Fruit fly (Drosophila melanogaster) whole organism, embryonic: ENCODE results near the gene CG8379.

Source experiments
- CG10274 ChIP-seq: fragments of 200-800 bp; sonication (Bioruptor generic); optimal IDR thresholded peaks from 3 replicates; lab custom pipeline; 2017; ENCODE audit warnings: missing biosample characterization, mild to moderate bottlenecking, missing genetic modification characterization
- CG10543 ChIP-seq: fragments of 200-800 bp; sonication (Bioruptor generic); optimal IDR thresholded peaks from 3 replicates; lab custom pipeline; 2017; ENCODE audit warnings: missing biosample characterization, mild to moderate bottlenecking, missing genetic modification characterization, moderate library complexity
- CG10565 ChIP-seq: fragments of 200-800 bp; sonication (Bioruptor generic); optimal IDR thresholded peaks from 3 replicates; lab custom pipeline; 2016; ENCODE audit warnings: missing biosample characterization, mild to moderate bottlenecking, missing genetic modification characterization
- CG11696 ChIP-seq: fragments of 200-800 bp; sonication (Bioruptor generic); IDR thresholded peaks from 2 replicates; pipeline ENCODE4 v1.3.6; 2022; ENCODE audit warnings: missing biosample characterization, missing genetic modification characterization
- CG12104 ChIP-seq: fragments of 200-800 bp; sonication (Bioruptor generic); optimal IDR thresholded peaks from 3 replicates; lab custom pipeline; 2016; ENCODE audit warnings: missing biosample characterization, missing genetic modification characterization
- CG12942 ChIP-seq: fragments of 200-800 bp; sonication (Bioruptor generic); optimal IDR thresholded peaks from 3 replicates; lab custom pipeline; 2016; ENCODE audit warnings: missing biosample characterization, missing genetic modification characterization
- CG13624 ChIP-seq: fragments of 200-800 bp; sonication (Bioruptor generic); optimal IDR thresholded peaks from 2 replicates; lab custom pipeline; 2016; ENCODE audit warnings: missing biosample characterization, missing genetic modification characterization
- CG13894 ChIP-seq: fragments of 200-800 bp; sonication (Bioruptor generic); optimal IDR thresholded peaks from 3 replicates; lab custom pipeline; 2018; ENCODE audit warnings: missing biosample characterization, mild to moderate bottlenecking, missing genetic modification characterization, moderate library complexity
- CG1529 ChIP-seq: fragments of 200-800 bp; sonication (Bioruptor generic); optimal IDR thresholded peaks from 3 replicates; lab custom pipeline; 2018; ENCODE audit warnings: missing biosample characterization, missing genetic modification characterization
- CG15479 ChIP-seq: fragments of 200-800 bp; sonication (Bioruptor generic); optimal IDR thresholded peaks from 3 replicates; lab custom pipeline; 2019; ENCODE audit warnings: missing biosample characterization, mild to moderate bottlenecking, missing genetic modification characterization, moderate library complexity
- CG15696 ChIP-seq: fragments of 200-800 bp; sonication (Bioruptor generic); optimal IDR thresholded peaks from 2 replicates; lab custom pipeline; 2019; ENCODE audit warnings: missing biosample characterization, mild to moderate bottlenecking, missing genetic modification characterization, moderate library complexity
- CG1832 ChIP-seq: fragments of 200-800 bp; sonication (Bioruptor generic); optimal IDR thresholded peaks from 2 replicates; lab custom pipeline; 2017; ENCODE audit warnings: missing biosample characterization, mild to moderate bottlenecking, missing genetic modification characterization, inconsistent platforms
- CG18619 ChIP-seq: fragments of 200-800 bp; sonication (Bioruptor generic); optimal IDR thresholded peaks from 3 replicates; lab custom pipeline; 2017; ENCODE audit warnings: missing biosample characterization, mild to moderate bottlenecking, missing genetic modification characterization
- CG2875 ChIP-seq: fragments of 200-800 bp; sonication (Bioruptor generic); optimal IDR thresholded peaks from 2 replicates; lab custom pipeline; 2017; ENCODE audit warnings: missing biosample characterization, mild to moderate bottlenecking, missing genetic modification characterization, missing genetic modification reagents
- CG30431 ChIP-seq: fragments of 200-800 bp; sonication (Bioruptor generic); optimal IDR thresholded peaks from 2 replicates; lab custom pipeline; 2017; ENCODE audit warnings: missing biosample characterization, missing genetic modification characterization
- CG32532 ChIP-seq: fragments of 200-800 bp; sonication (Bioruptor generic); IDR thresholded peaks from 2 replicates; pipeline ENCODE4 v1.3.6; 2022; ENCODE audit warnings: missing biosample characterization, missing genetic modification characterization
- CG32772 ChIP-seq: fragments of 200-800 bp; sonication (Bioruptor generic); IDR thresholded peaks from 2 replicates; pipeline ENCODE4 v1.3.6; 2022; ENCODE audit warnings: missing biosample characterization, missing genetic modification characterization
- CG33557 ChIP-seq: fragments of 200-800 bp; sonication (Bioruptor generic); optimal IDR thresholded peaks from 2 replicates; lab custom pipeline; 2019; ENCODE audit warnings: missing biosample characterization, mild to moderate bottlenecking, missing genetic modification characterization, moderate library complexity
- CG3407 ChIP-seq: fragments of 200-800 bp; sonication (Bioruptor generic); optimal IDR thresholded peaks from 2 replicates; lab custom pipeline; 2018; ENCODE audit warnings: missing biosample characterization, mild to moderate bottlenecking, missing genetic modification characterization
- CG34224 ChIP-seq: fragments of 200-800 bp; sonication (Bioruptor generic); IDR thresholded peaks from 3 replicates; pipeline ENCODE4 v1.3.6; 2022; ENCODE audit warnings: missing biosample characterization, missing genetic modification characterization; ENCODE audit not compliant: partially characterized antibody
- CG3847 ChIP-seq: fragments of 200-800 bp; sonication (Bioruptor generic); IDR thresholded peaks from 2 replicates; pipeline ENCODE4 v1.3.6; 2022; ENCODE audit warnings: missing biosample characterization, missing genetic modification characterization
- Chrac-16 ChIP-seq: fragments of 200-800 bp; sonication (Bioruptor generic); optimal IDR thresholded peaks from 3 replicates; lab custom pipeline; 2016; ENCODE audit warnings: missing biosample characterization, missing genetic modification characterization
- Dfd ChIP-seq, 2 experiments: fragments of >200 bp; optimal IDR thresholded peaks; 2 replicates each; lab custom pipeline; 2017; ENCODE audit warnings: missing biosample characterization in 2 of 2, missing genetic modification characterization in 2 of 2
- Dip2 ChIP-seq: fragments of 200-800 bp; sonication (Bioruptor generic); IDR thresholded peaks from 2 replicates; pipeline ENCODE4 v1.3.6; 2022; ENCODE audit warnings: missing biosample characterization, missing genetic modification characterization
- Dll ChIP-seq: fragments of 200-800 bp; sonication (Bioruptor generic); IDR thresholded peaks from 4 replicates; pipeline ENCODE4 v1.3.6; 2022; ENCODE audit warnings: missing biosample characterization, missing genetic modification characterization; ENCODE audit not compliant: partially characterized antibody
- Dref ChIP-seq: fragments of 200-800 bp; sonication (Bioruptor generic); IDR thresholded peaks from 2 replicates; pipeline ENCODE4 v1.3.6; 2022; ENCODE audit warnings: missing biosample characterization, missing genetic modification characterization
- HLH4C ChIP-seq: fragments of 200-800 bp; sonication (Bioruptor generic); IDR thresholded peaks from 3 replicates; pipeline ENCODE4 v1.3.6; 2022; ENCODE audit warnings: missing biosample characterization, missing genetic modification characterization; ENCODE audit not compliant: partially characterized antibody
- NFAT ChIP-seq: fragments of 200-800 bp; sonication (Bioruptor generic); IDR thresholded peaks from 2 replicates; pipeline ENCODE4 v1.3.6; 2022; ENCODE audit warnings: missing biosample characterization, missing genetic modification characterization
- Sry-δ ChIP-seq: fragments of 200-800 bp; sonication (Bioruptor generic); optimal IDR thresholded peaks from 2 replicates; lab custom pipeline; 2016; ENCODE audit warnings: missing biosample characterization, missing genetic modification characterization
- Xbp1 ChIP-seq: fragments of 200-800 bp; sonication (Bioruptor generic); optimal IDR thresholded peaks from 3 replicates; lab custom pipeline; 2016; ENCODE audit warnings: missing biosample characterization, mild to moderate bottlenecking, missing genetic modification characterization
- Xrp1 ChIP-seq: fragments of 200-800 bp; sonication (Bioruptor generic); IDR thresholded peaks from 2 replicates; pipeline ENCODE4 v1.3.6; 2022; ENCODE audit warnings: missing biosample characterization, missing genetic modification characterization
- abd-A ChIP-seq: fragments of 200-800 bp; sonication (Bioruptor generic); optimal IDR thresholded peaks from 3 replicates; lab custom pipeline; 2019; ENCODE audit warnings: missing biosample characterization, mild to moderate bottlenecking, missing genetic modification characterization, moderate library complexity
- ac ChIP-seq: fragments of 200-800 bp; sonication (Bioruptor generic); optimal IDR thresholded peaks from 3 replicates; lab custom pipeline; 2017; ENCODE audit warnings: missing biosample characterization, mild to moderate bottlenecking, missing genetic modification characterization
- cwo ChIP-seq: fragments of 200-800 bp; sonication (Bioruptor generic); optimal IDR thresholded peaks from 3 replicates; lab custom pipeline; 2017; ENCODE audit warnings: missing biosample characterization, missing genetic modification characterization, mild to moderate bottlenecking, moderate library complexity, missing genetic modification reagents
- disco-r ChIP-seq: fragments of 200-800 bp; sonication (Bioruptor generic); optimal IDR thresholded peaks from 2 replicates; lab custom pipeline; 2016; ENCODE audit warnings: missing biosample characterization, missing genetic modification characterization
- ewg ChIP-seq: fragments of 200-800 bp; sonication (Bioruptor generic); optimal IDR thresholded peaks from 3 replicates; lab custom pipeline; 2017; ENCODE audit warnings: mild to moderate bottlenecking, missing biosample characterization, missing genetic modification reagents, missing genetic modification characterization
- exex ChIP-seq: fragments of 200-800 bp; sonication (Bioruptor generic); optimal IDR thresholded peaks from 4 replicates; lab custom pipeline; 2018; ENCODE audit warnings: missing biosample characterization, mild to moderate bottlenecking, missing genetic modification characterization, moderate library complexity
- fd64A ChIP-seq: fragments of 200-800 bp; sonication (Bioruptor generic); optimal IDR thresholded peaks from 3 replicates; lab custom pipeline; 2018; ENCODE audit warnings: missing biosample characterization, mild to moderate bottlenecking, missing genetic modification characterization
- ftz-f1 ChIP-seq: fragments of 200-800 bp; sonication (Bioruptor generic); optimal IDR thresholded peaks from 2 replicates; lab custom pipeline; 2016; ENCODE audit warnings: missing biosample characterization, missing genetic modification characterization
- mirr ChIP-seq: fragments of 200-800 bp; sonication (Bioruptor generic); optimal IDR thresholded peaks from 3 replicates; lab custom pipeline; 2018; ENCODE audit warnings: missing biosample characterization, mild to moderate bottlenecking, missing genetic modification characterization
- nom ChIP-seq: fragments of 200-800 bp; sonication (Bioruptor generic); optimal IDR thresholded peaks from 2 replicates; lab custom pipeline; 2017; ENCODE audit warnings: missing biosample characterization, missing genetic modification characterization, mild to moderate bottlenecking, moderate library complexity, missing genetic modification reagents
- pfk ChIP-seq: fragments of 200-800 bp; sonication (Bioruptor generic); optimal IDR thresholded peaks from 2 replicates; lab custom pipeline; 2018; ENCODE audit warnings: missing biosample characterization, mild to moderate bottlenecking, missing genetic modification characterization, moderate library complexity
- pita ChIP-seq: fragments of 200-800 bp; sonication (Bioruptor generic); optimal IDR thresholded peaks from 2 replicates; lab custom pipeline; 2017; ENCODE audit warnings: missing biosample characterization, mild to moderate bottlenecking, missing genetic modification characterization
- psq ChIP-seq: fragments of 200-800 bp; sonication (Bioruptor generic); optimal IDR thresholded peaks from 2 replicates; lab custom pipeline; 2017; ENCODE audit warnings: missing biosample characterization, missing genetic modification characterization
- sim ChIP-seq: fragments of 200-800 bp; sonication (Bioruptor generic); IDR thresholded peaks from 2 replicates; pipeline ENCODE4 v1.3.6; 2022; ENCODE audit warnings: missing biosample characterization, missing genetic modification characterization
- sisA ChIP-seq: fragments of 200-800 bp; sonication (Bioruptor generic); IDR thresholded peaks from 2 replicates; pipeline ENCODE4 v1.3.6; 2022; ENCODE audit warnings: missing biosample characterization, missing genetic modification characterization
- slbo ChIP-seq: fragments of 200-800 bp; sonication (Bioruptor generic); IDR thresholded peaks from 2 replicates; pipeline ENCODE4 v1.3.6; 2022; ENCODE audit warnings: missing biosample characterization, missing genetic modification characterization
- tx ChIP-seq: fragments of 200-800 bp; sonication (Bioruptor generic); optimal IDR thresholded peaks from 2 replicates; lab custom pipeline; 2016; ENCODE audit warnings: missing biosample characterization, missing genetic modification characterization
- vfl ChIP-seq: fragments of 200-800 bp; sonication (Bioruptor generic); optimal IDR thresholded peaks from 2 replicates; lab custom pipeline; 2016; ENCODE audit warnings: missing biosample characterization, missing genetic modification characterization
- wek ChIP-seq: fragments of 200-800 bp; sonication (Bioruptor generic); optimal IDR thresholded peaks from 3 replicates; lab custom pipeline; 2018; ENCODE audit warnings: missing biosample characterization, mild to moderate bottlenecking, missing genetic modification characterization, moderate library complexity

CG8379 gene

dm6 chr3R:8814029-8814647 lies 10.1 kb upstream of the CG8379 start (continued):
- no peak for TF ChIP-seq mirr (GFP tag; lab: Kevin White, UChicago)
- peak; percentile 81 for TF ChIP-seq CG10543 (GFP tag; lab: Kevin White, UChicago)
- peak; percentile 92 for TF ChIP-seq NFAT (GFP tag; lab: Robert Waterston, UW)
- TF ChIP-seq pita (GFP tag; lab: Kevin White, UChicago), result no peak
- TF ChIP-seq Dip2 (GFP tag; lab: Robert Waterston, UW), result no peak
- peak; percentile 51 for TF ChIP-seq abd-A
- no peak for TF ChIP-seq vfl
- peak; percentile 76 for TF ChIP-seq CG13894 (tag; lab: Kevin White, UChicago)
- TF ChIP-seq CG32532 (GFP tag; lab: Robert Waterston, UW), result no peak
- no peak for TF ChIP-seq CG18619 (GFP tag; lab: Kevin White, UChicago)
- no peak for TF ChIP-seq CG33557 (GFP tag; lab: Kevin White, UChicago)
- TF ChIP-seq tx (GFP tag; lab: Kevin White, UChicago), result no peak
- peak; percentile 80 for TF ChIP-seq cwo (GFP tag; lab: Kevin White, UChicago)
- TF ChIP-seq wek, result no peak
- TF ChIP-seq exex (tag; lab: Kevin White, UChicago), result peak; percentile 63
- TF ChIP-seq Dll (GFP tag; lab: Robert Waterston, UW), result no peak
- TF ChIP-seq CG2875, result no peak
- no peak for TF ChIP-seq CG15696

dm6 chr3R:8815074-8815473 lies 9.1 kb upstream of the CG8379 start:
- TF ChIP-seq disco-r (no peak), CG10274 (GFP tag; lab: Kevin White, UChicago) (no peak), ac (no peak), sim (GFP tag; lab: Robert Waterston, UW) (no peak), CG34224 (GFP tag; lab: Robert Waterston, UW) (no peak), CG11696 (GFP tag; lab: Robert Waterston, UW) (no peak), CG3407 (no peak), CG12104 (no peak), CG30431 (no peak), Xbp1 (GFP tag; lab: Kevin White, UChicago) (no peak), HLH4C (no peak), Dfd (GFP tag; optimal IDR thresholded peaks at IDR 0.05; lab: Kevin White, UChicago) (no peak), CG1529 (GFP tag; lab: Kevin White, UChicago) (no peak), CG1832 (GFP tag; lab: Kevin White, UChicago) (no peak), exex (tag; lab: Kevin White, UChicago) (no peak), pfk (GFP tag; lab: Kevin White, UChicago) (peak; percentile 7), CG32772 (GFP tag; lab: Robert Waterston, UW) (no peak), CG15479 (GFP tag; lab: Kevin White, UChicago) (no peak), Sry-δ (GFP tag; lab: Kevin White, UChicago) (no peak), CG12942 (GFP tag; lab: Kevin White, UChicago) (no peak), fd64A (GFP tag; lab: Kevin White, UChicago) (no peak), CG3847 (GFP tag; lab: Robert Waterston, UW) (no peak), slbo (no peak), sisA (GFP tag; lab: Robert Waterston, UW) (no peak), ewg (GFP tag; lab: Kevin White, UChicago) (no peak), CG13624 (GFP tag; lab: Kevin White, UChicago) (no peak), CG10565 (GFP tag; lab: Kevin White, UChicago) (no peak), nom (peak; percentile 11), Xrp1 (GFP tag; lab: Robert Waterston, UW) (no peak), ftz-f1 (peak; percentile 68), Dref (GFP tag; lab: Robert Waterston, UW) (no peak), Chrac-16 (GFP tag; lab: Kevin White, UChicago) (no peak), psq (GFP tag; lab: Kevin White, UChicago) (no peak)
